Worm (Caenorhabditis elegans) whole organism, L2 larva: Measurements from ENCODE around the gene coq-2.

Experiments
- elt-3 ChIP-seq: sonication (generic microtip); optimal IDR thresholded peaks from 2 replicates; lab custom pipeline; 2017; ENCODE audit warnings: missing biosample characterization, missing genetic modification characterization
- nhr-23 ChIP-seq: fragments of 150-350 bp; optimal IDR thresholded peaks from 2 replicates; lab custom pipeline; 2014; ENCODE audit warnings: missing biosample characterization, missing genetic modification reagents, missing genetic modification characterization
- nhr-77 ChIP-seq: fragments of 150-350 bp; optimal IDR thresholded peaks from 2 replicates; lab custom pipeline; 2014; ENCODE audit warnings: missing biosample characterization, missing genetic modification characterization

- TF ChIP-seq nhr-77 (peak; percentile 71), elt-3 (tag; lab: Kevin White, UChicago) (no peak), nhr-23 (tag; lab: Kevin White, UChicago) (no peak)
Observed at ce11 chrIII:6971662-6972284, 36.0 kb downstream of the coq-2 start, which contains the start of the genes eef-1A.1 and rfc-4.
